Worm (Caenorhabditis elegans) whole organism, early embryonic: ENCODE results near the gene sfxn-1.4.
"Not testable (repeated sequence)": the region's sequence is repeated elsewhere in the genome, so short reads cannot be mapped to it uniquely, and the experiment has no call there.

Experiments
- B0310.2 ChIP-seq: sonication (generic microtip); optimal IDR thresholded peaks from 2 replicates; lab custom pipeline; 2016; ENCODE audit warnings: mild to moderate bottlenecking, missing genetic modification characterization, missing compliant biosample characterization
- F13C5.2 ChIP-seq: sonication (generic microtip); optimal IDR thresholded peaks from 2 replicates; lab custom pipeline; 2017; ENCODE audit warnings: mild to moderate bottlenecking, missing genetic modification characterization, inconsistent platforms, missing compliant biosample characterization
- aly-1 ChIP-seq: sonication (generic microtip); optimal IDR thresholded peaks from 2 replicates; lab custom pipeline; 2016; ENCODE audit warnings: missing genetic modification characterization, missing compliant biosample characterization
- ama-1 ChIP-seq: fragments of 150-350 bp; optimal IDR thresholded peaks from 2 replicates; lab custom pipeline; 2014
- ceh-13 ChIP-seq: fragments of 200-800 bp; sonication (Bioruptor generic); optimal IDR thresholded peaks from 2 replicates; lab custom pipeline; 2018; ENCODE audit warnings: mild to moderate bottlenecking, missing genetic modification characterization, missing compliant biosample characterization
- ceh-36 ChIP-seq: sonication (generic microtip); optimal IDR thresholded peaks from 2 replicates; lab custom pipeline; 2016; ENCODE audit warnings: missing genetic modification characterization, inconsistent platforms, missing compliant biosample characterization
- ets-7 ChIP-seq: sonication (generic microtip); optimal IDR thresholded peaks from 2 replicates; lab custom pipeline; 2016; ENCODE audit warnings: missing genotype, missing genetic modification characterization, missing compliant biosample characterization
- flt-1 ChIP-seq: fragments of 200-800 bp; sonication (Bioruptor generic); IDR thresholded peaks from 2 replicates; pipeline ENCODE4 v1.3.6; 2022; ENCODE audit warnings: missing genetic modification characterization, missing compliant biosample characterization
- hmbx-1 ChIP-seq: sonication (generic microtip); optimal IDR thresholded peaks from 2 replicates; lab custom pipeline; 2016; ENCODE audit warnings: mild to moderate bottlenecking, missing genetic modification characterization, missing compliant biosample characterization
- hmg-4 ChIP-seq: fragments of 200-800 bp; sonication (Bioruptor generic); optimal IDR thresholded peaks from 2 replicates; lab custom pipeline; 2018; ENCODE audit warnings: mild to moderate bottlenecking, missing genetic modification characterization, missing compliant biosample characterization
- hnd-1 ChIP-seq: sonication (generic microtip); optimal IDR thresholded peaks from 2 replicates; lab custom pipeline; 2016; ENCODE audit warnings: missing genetic modification characterization, missing compliant biosample characterization
- pes-1 ChIP-seq: fragments of 200-800 bp; sonication (Bioruptor generic); IDR thresholded peaks from 2 replicates; pipeline ENCODE4 v1.3.6; 2022; ENCODE audit warnings: missing genetic modification reagents, missing genetic modification characterization, missing compliant biosample characterization
- scrt-1 ChIP-seq: fragments of 200-800 bp; sonication (Bioruptor generic); IDR thresholded peaks from 2 replicates; pipeline ENCODE4 v1.3.6; 2022; ENCODE audit warnings: missing genetic modification characterization, missing compliant biosample characterization
- sea-1 ChIP-seq: fragments of 200-800 bp; sonication (Bioruptor generic); conservative IDR thresholded peaks from 2 replicates; pipeline ENCODE4 v1.3.6; 2022; ENCODE audit warnings: missing genetic modification characterization, missing compliant biosample characterization
- tbx-11 ChIP-seq: fragments of 200-800 bp; sonication (Bioruptor generic); IDR thresholded peaks from 2 replicates; pipeline ENCODE4 v1.3.6; 2022; ENCODE audit warnings: missing genetic modification characterization, missing compliant biosample characterization
- tbx-37 ChIP-seq: fragments of 200-800 bp; sonication (Bioruptor generic); conservative IDR thresholded peaks from 2 replicates; pipeline ENCODE4 v1.3.6; 2022; ENCODE audit warnings: missing genetic modification reagents, missing genetic modification characterization, missing compliant biosample characterization
- tra-4 ChIP-seq: sonication (generic microtip); optimal IDR thresholded peaks from 2 replicates; lab custom pipeline; 2017; ENCODE audit warnings: missing genetic modification characterization, missing compliant biosample characterization

Gene sfxn-1.4

ce11 chrII:11695161-11695944 lies 14.3 kb upstream of the sfxn-1.4 start, which contains the start of gene tars-1:
TSS of gene tars-1 (minus strand) at chrII:11695657.
- not testable (repeated sequence) for TF ChIP-seq ceh-13 (GFP tag; lab: Kevin White, UChicago); B0310.2 (tag; lab: Kevin White, UChicago); ets-7

ce11 chrII:11694432-11694831 lies 13.4 kb upstream of the sfxn-1.4 start:
- TF ChIP-seq tbx-37 (GFP tag; lab: Robert Waterston, UW): no peak
- peak; percentile 32; the same call in 1 of the 2 replicates for TF ChIP-seq pes-1 (GFP tag; lab: Robert Waterston, UW)
- TF ChIP-seq aly-1: no peak
- TF ChIP-seq F13C5.2 (tag; lab: Kevin White, UChicago): peak; percentile 65

DNA sequence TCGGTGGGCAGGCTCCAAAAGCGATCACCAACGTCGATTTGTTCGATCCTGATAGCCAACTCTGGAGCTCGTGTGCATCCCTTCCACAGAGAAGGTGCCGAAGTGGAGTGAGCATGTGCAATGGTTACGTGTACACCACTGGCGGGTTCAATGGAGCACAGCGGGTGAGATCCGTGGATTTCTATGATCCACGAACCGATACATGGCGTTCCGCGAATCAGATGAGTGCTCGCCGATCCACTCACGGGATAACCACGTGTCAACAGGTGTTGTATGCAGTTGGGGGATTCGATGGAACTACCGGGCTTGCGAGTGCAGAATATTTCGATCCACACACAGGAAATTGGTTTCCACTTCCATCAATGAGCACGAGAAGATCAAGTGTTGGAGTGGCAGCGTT lies 9.8 kb upstream of the sfxn-1.4 start:
- no peak for TF ChIP-seq tbx-37 (GFP tag; lab: Robert Waterston, UW)

- no peak for TF ChIP-seq ceh-13 (GFP tag; lab: Kevin White, UChicago)
- TF ChIP-seq pes-1 (GFP tag; lab: Robert Waterston, UW): no peak
- no peak for TF ChIP-seq B0310.2 (tag; lab: Kevin White, UChicago)
- TF ChIP-seq aly-1: no peak
- no peak for TF ChIP-seq ama-1 (lab: Kevin White, UChicago)
- TF ChIP-seq ets-7: no peak
- TF ChIP-seq scrt-1 (GFP tag; lab: Robert Waterston, UW): no peak
- TF ChIP-seq ceh-36 (tag; lab: Kevin White, UChicago): no peak
- no peak for TF ChIP-seq tbx-11 (GFP tag; lab: Robert Waterston, UW)
- no peak for TF ChIP-seq F13C5.2 (tag; lab: Kevin White, UChicago)
- no peak for TF ChIP-seq hnd-1 (tag; lab: Kevin White, UChicago)
- TF ChIP-seq sea-1 (GFP tag; lab: Robert Waterston, UW): no peak
- no peak for TF ChIP-seq flt-1 (GFP tag; lab: Robert Waterston, UW)
Measured at ce11 chrII:11689941-11690340, 8.9 kb upstream of the sfxn-1.4 start.

ce11 chrII:11688643-11689042 lies 7.6 kb upstream of the sfxn-1.4 start, which contains the start of gene kel-1:
TSS of gene kel-1 (plus strand) at chrII:11688943.
- no peak for TF ChIP-seq scrt-1 (GFP tag; lab: Robert Waterston, UW)

DNA sequence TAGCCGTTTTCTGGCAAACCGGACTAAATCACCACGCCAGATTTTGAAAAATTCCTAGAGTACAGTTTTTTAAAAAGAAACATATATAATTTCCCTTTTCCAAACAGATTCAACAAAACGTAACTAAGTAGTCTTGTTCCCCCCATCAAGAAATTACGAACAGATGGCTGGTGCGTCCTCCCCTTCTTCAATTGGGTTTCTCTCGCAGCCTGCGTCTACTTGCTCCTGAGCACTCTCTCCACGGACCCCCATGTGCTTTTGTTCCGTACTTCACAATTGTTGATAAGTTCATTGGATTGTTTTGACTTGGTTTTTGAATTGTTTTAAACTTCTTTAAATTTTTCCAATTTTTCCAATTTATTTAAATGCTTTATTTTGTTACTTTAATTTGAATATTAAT lies 7.0 kb upstream of the sfxn-1.4 start:
- no peak for TF ChIP-seq hnd-1 (tag; lab: Kevin White, UChicago)
- no peak for TF ChIP-seq ets-7
- TF ChIP-seq flt-1 (GFP tag; lab: Robert Waterston, UW): no peak
- TF ChIP-seq hmg-4: no peak
- no peak for TF ChIP-seq tra-4
- TF ChIP-seq F13C5.2 (tag; lab: Kevin White, UChicago): no peak
- no peak for TF ChIP-seq ceh-13 (GFP tag; lab: Kevin White, UChicago)
- TF ChIP-seq pes-1 (GFP tag; lab: Robert Waterston, UW): no peak
- TF ChIP-seq ceh-36 (tag; lab: Kevin White, UChicago): no peak
- no peak for TF ChIP-seq tbx-11 (GFP tag; lab: Robert Waterston, UW)
- no peak for TF ChIP-seq sea-1 (GFP tag; lab: Robert Waterston, UW)
- no peak for TF ChIP-seq hmbx-1 (tag; lab: Kevin White, UChicago)
- no peak for TF ChIP-seq scrt-1 (GFP tag; lab: Robert Waterston, UW)

- TF ChIP-seq pes-1 (GFP tag; lab: Robert Waterston, UW) (no peak), aly-1 (no peak), F13C5.2 (tag; lab: Kevin White, UChicago) (no peak), tbx-11 (GFP tag; lab: Robert Waterston, UW) (no peak), ama-1 (lab: Kevin White, UChicago) (no peak), ets-7 (no peak), ceh-13 (GFP tag; lab: Kevin White, UChicago) (no peak), hmbx-1 (tag; lab: Kevin White, UChicago) (no peak), tra-4 (no peak), sea-1 (GFP tag; lab: Robert Waterston, UW) (no peak), tbx-37 (GFP tag; lab: Robert Waterston, UW) (no peak), flt-1 (GFP tag; lab: Robert Waterston, UW) (no peak), hnd-1 (tag; lab: Kevin White, UChicago) (no peak)
Measured at ce11 chrII:11685177-11685576, 4.1 kb upstream of the sfxn-1.4 start, which contains the start of gene C47D12.5. TSS of gene C47D12.5 (minus strand) at chrII:11685277.

ce11 chrII:11680220-11680619 lies 816 bp downstream of the sfxn-1.4 start:
- TF ChIP-seq hmg-4 (no peak), pes-1 (GFP tag; lab: Robert Waterston, UW) (no peak), flt-1 (GFP tag; lab: Robert Waterston, UW) (no peak), tra-4 (no peak), ceh-36 (tag; lab: Kevin White, UChicago) (no peak), tbx-37 (GFP tag; lab: Robert Waterston, UW) (no peak), aly-1 (no peak)
